Worm (Caenorhabditis elegans): ENCODE results near the gene ZC250.5.

DNA sequence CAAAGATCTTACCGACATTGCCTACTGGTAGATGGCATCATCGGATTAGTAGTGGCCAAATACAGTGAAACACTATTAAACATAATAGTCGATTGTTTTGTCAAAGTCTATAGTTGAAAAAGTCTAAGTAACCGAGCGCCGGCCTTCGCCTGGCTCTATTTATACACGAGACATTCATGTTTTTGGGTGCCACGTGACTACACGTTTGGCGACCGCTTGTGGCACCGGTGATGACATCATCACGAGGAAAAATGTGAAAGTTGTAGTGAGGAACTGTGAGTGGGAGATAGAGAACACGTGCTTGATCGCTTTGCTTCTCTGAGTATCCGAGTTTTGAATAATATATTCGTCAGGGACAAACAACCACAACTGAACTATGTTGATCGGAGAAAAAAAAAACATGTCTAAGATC is 38.8 kb downstream of the ZC250.5 start:
- TF ChIP-seq pha-4 (tag; optimal IDR thresholded peaks at IDR 0.05) (no peak), fkh-10 (GFP tag; optimal IDR thresholded peaks at IDR 0.05) (no peak), unc-86 (tag; optimal IDR thresholded peaks at IDR 0.05) (no peak), T23F11.4 (GFP tag; optimal IDR thresholded peaks at IDR 0.05) (no peak), pros-1 (tag; optimal IDR thresholded peaks at IDR 0.05) (no peak), ets-4 (tag; optimal IDR thresholded peaks at IDR 0.05) (no peak), syd-9 (tag; optimal IDR thresholded peaks at IDR 0.05) (no peak), unc-55 (GFP tag; optimal IDR thresholded peaks at IDR 0.05) (no peak)

All from whole organism, late embryonic.